Worm (Caenorhabditis elegans) whole organism, L1 larva: Measurements from ENCODE around the gene F23A7.5.

Experiments used
- C04F5.9 ChIP-seq: sonication (generic microtip); optimal IDR thresholded peaks from 2 replicates; lab custom pipeline; 2016; ENCODE audit warnings: missing genetic modification characterization, missing compliant biosample characterization
- C34B4.2 ChIP-seq: sonication (generic microtip); optimal IDR thresholded peaks from 2 replicates; lab custom pipeline; 2017; ENCODE audit warnings: mild to moderate bottlenecking, missing genetic modification characterization, missing compliant biosample characterization
- F16B12.6 ChIP-seq: fragments of 150-350 bp; optimal IDR thresholded peaks from 2 replicates; lab custom pipeline; 2014; ENCODE audit warnings: missing biosample characterization, missing genetic modification characterization
- Y116A8C.19 ChIP-seq: sonication (generic microtip); optimal IDR thresholded peaks from 2 replicates; lab custom pipeline; 2016; ENCODE audit warnings: missing compliant biosample characterization, missing genetic modification characterization, borderline replicate concordance
- aly-2 ChIP-seq: fragments of 150-350 bp; optimal IDR thresholded peaks from 2 replicates; lab custom pipeline; 2014; ENCODE audit warnings: missing biosample characterization, missing genetic modification characterization
- ama-1 ChIP-seq: fragments of 150-350 bp; optimal IDR thresholded peaks from 2 replicates; lab custom pipeline; 2014
- ceh-63 ChIP-seq: fragments of 200-800 bp; sonication (Bioruptor generic); optimal IDR thresholded peaks from 2 replicates; lab custom pipeline; 2018; ENCODE audit warnings: mild to moderate bottlenecking, missing genetic modification characterization, missing compliant biosample characterization
- ceh-8 ChIP-seq: fragments of 200-800 bp; sonication (Bioruptor generic); optimal IDR thresholded peaks from 2 replicates; lab custom pipeline; 2018; ENCODE audit warnings: mild to moderate bottlenecking, missing genetic modification characterization, moderate library complexity, missing compliant biosample characterization
- ceh-82 ChIP-seq, 3 experiments: fragments of 150-350 bp in 1 of 3; sonication (generic microtip) in 2 of 3; optimal IDR thresholded peaks; 2 replicates each; lab custom pipeline; 2014 to 2017; ENCODE audit warnings: missing biosample characterization in 3 of 3, missing genetic modification characterization in 3 of 3
- ceh-88 ChIP-seq: fragments of 200-800 bp; sonication (Bioruptor generic); IDR thresholded peaks from 2 replicates; pipeline ENCODE4 v1.3.6; 2022; ENCODE audit warnings: missing genetic modification characterization, missing compliant biosample characterization
- ceh-90 ChIP-seq: sonication (generic microtip); optimal IDR thresholded peaks from 2 replicates; lab custom pipeline; 2016; ENCODE audit warnings: missing genetic modification characterization, missing compliant biosample characterization
- dsc-1 ChIP-seq: sonication (generic microtip); optimal IDR thresholded peaks from 2 replicates; lab custom pipeline; 2016; ENCODE audit warnings: mild to moderate bottlenecking, missing genetic modification characterization, missing compliant biosample characterization
- efl-1 ChIP-seq, 4 experiments: fragments of 150-350 bp; optimal IDR thresholded peaks in 3 of 4; peaks in 1 of 4; 1 replicate in 1 of 4; 2 replicates in 3 of 4; lab custom pipeline; 2014; ENCODE audit warnings: missing biosample characterization in 2 of 4, missing genetic modification characterization in 2 of 4, missing genetic modification reagents in 2 of 4
- efl-3 ChIP-seq: fragments of 200-800 bp; sonication (Bioruptor generic); optimal IDR thresholded peaks from 2 replicates; lab custom pipeline; 2018; ENCODE audit warnings: mild to moderate bottlenecking, missing genetic modification characterization, missing compliant biosample characterization
- elt-2 ChIP-seq: sonication (generic microtip); optimal IDR thresholded peaks from 2 replicates; lab custom pipeline; 2016; ENCODE audit warnings: missing genetic modification characterization, mild to moderate bottlenecking, inconsistent platforms, missing compliant biosample characterization, missing genetic modification reagents
- elt-3 ChIP-seq, 6 experiments: fragments of 150-350 bp in 1 of 6; sonication (generic microtip); optimal IDR thresholded peaks; 2 replicates each; lab custom pipeline; 2017 to 2018; ENCODE audit warnings: missing biosample characterization in 6 of 6, missing genetic modification characterization in 6 of 6, inconsistent platforms in 1 of 6
- ets-5 ChIP-seq: fragments of 200-800 bp; sonication (Bioruptor generic); IDR thresholded peaks from 2 replicates; pipeline ENCODE4 v1.3.6; 2022; ENCODE audit warnings: missing genetic modification characterization, missing compliant biosample characterization
- fkh-10 ChIP-seq: sonication (generic microtip); optimal IDR thresholded peaks from 2 replicates; lab custom pipeline; 2017; ENCODE audit warnings: missing biosample characterization, missing genetic modification reagents, missing genetic modification characterization
- fkh-4 ChIP-seq: sonication (generic microtip); optimal IDR thresholded peaks from 2 replicates; lab custom pipeline; 2016; ENCODE audit warnings: missing compliant biosample characterization, missing genetic modification characterization, borderline replicate concordance
- fos-1 ChIP-seq: fragments of 150-350 bp; optimal IDR thresholded peaks from 2 replicates; lab custom pipeline; 2014; ENCODE audit warnings: missing biosample characterization, missing genetic modification characterization
- hlh-4 ChIP-seq: sonication (generic microtip); optimal IDR thresholded peaks from 2 replicates; lab custom pipeline; 2016; ENCODE audit warnings: mild to moderate bottlenecking, missing genetic modification characterization, missing compliant biosample characterization
- hpl-2 ChIP-seq: fragments of 150-350 bp; optimal IDR thresholded peaks from 2 replicates; lab custom pipeline; 2014; ENCODE audit warnings: missing biosample characterization, missing genetic modification reagents, missing genetic modification characterization
- jun-1 ChIP-seq: fragments of 150-350 bp; optimal IDR thresholded peaks from 2 replicates; lab custom pipeline; 2014; ENCODE audit warnings: missing biosample characterization, missing genetic modification reagents, missing genetic modification characterization
- lin-14 ChIP-seq: fragments of 200-800 bp; sonication (Bioruptor generic); optimal IDR thresholded peaks from 2 replicates; lab custom pipeline; 2018; ENCODE audit warnings: mild to moderate bottlenecking, missing genetic modification characterization, moderate library complexity, missing compliant biosample characterization
- lin-15B ChIP-seq: fragments of 150-350 bp; sonication (generic microtip); optimal IDR thresholded peaks from 3 replicates; lab custom pipeline; 2014; ENCODE audit warnings: missing biosample characterization, missing genetic modification characterization
- lin-35 ChIP-seq, 2 experiments: fragments of 150-350 bp; optimal IDR thresholded peaks; 2 replicates each; lab custom pipeline; 2014; ENCODE audit warnings: missing biosample characterization in 2 of 2, missing genetic modification characterization in 2 of 2, missing genetic modification reagents in 2 of 2
- lir-3 ChIP-seq: sonication (generic microtip); optimal IDR thresholded peaks from 2 replicates; lab custom pipeline; 2016; ENCODE audit warnings: mild to moderate bottlenecking, missing genetic modification characterization, moderate library complexity, missing compliant biosample characterization; ENCODE audit not compliant: poor library complexity
- lsy-2 ChIP-seq, 2 experiments: fragments of 150-350 bp; optimal IDR thresholded peaks; 2 replicates each; lab custom pipeline; 2014; ENCODE audit warnings: missing biosample characterization in 2 of 2, missing genetic modification characterization in 2 of 2
- mab-9 ChIP-seq: fragments of 200-800 bp; sonication (Bioruptor generic); IDR thresholded peaks from 2 replicates; pipeline ENCODE4 v1.3.6; 2022; ENCODE audit warnings: missing genetic modification reagents, missing genetic modification characterization, missing compliant biosample characterization
- mef-2 ChIP-seq: fragments of 150-350 bp; optimal IDR thresholded peaks from 2 replicates; lab custom pipeline; 2014; ENCODE audit warnings: missing biosample characterization, missing genetic modification characterization
- mep-1 ChIP-seq: fragments of 150-350 bp; optimal IDR thresholded peaks from 2 replicates; lab custom pipeline; 2014; ENCODE audit warnings: missing biosample characterization, missing genetic modification characterization
- nhr-11 ChIP-seq: fragments of 150-350 bp; optimal IDR thresholded peaks from 2 replicates; lab custom pipeline; 2014; ENCODE audit warnings: missing biosample characterization, missing genetic modification characterization
- nhr-20 ChIP-seq: sonication (generic microtip); optimal IDR thresholded peaks from 2 replicates; lab custom pipeline; 2016; ENCODE audit warnings: mild to moderate bottlenecking, missing genetic modification characterization, missing compliant biosample characterization
- nhr-237 ChIP-seq: fragments of 150-350 bp; optimal IDR thresholded peaks from 2 replicates; lab custom pipeline; 2014; ENCODE audit warnings: missing biosample characterization, missing genetic modification characterization
- nhr-71 ChIP-seq: sonication (generic microtip); optimal IDR thresholded peaks from 2 replicates; lab custom pipeline; 2016; ENCODE audit warnings: mild to moderate bottlenecking, missing genetic modification characterization, moderate library complexity, missing compliant biosample characterization
- nhr-76 ChIP-seq: sonication (generic microtip); optimal IDR thresholded peaks from 2 replicates; lab custom pipeline; 2017; ENCODE audit warnings: missing biosample characterization, missing genetic modification characterization
- nhr-77 ChIP-seq: fragments of 150-350 bp; optimal IDR thresholded peaks from 2 replicates; lab custom pipeline; 2014; ENCODE audit warnings: missing biosample characterization, missing genetic modification characterization
- nhr-85 ChIP-seq: sonication (generic microtip); peaks from one replicate; lab custom pipeline; 2016; ENCODE audit warnings: missing genetic modification characterization, inconsistent platforms, missing compliant biosample characterization
- nhr-90 ChIP-seq: sonication (generic microtip); optimal IDR thresholded peaks from 2 replicates; lab custom pipeline; 2016; ENCODE audit warnings: mild to moderate bottlenecking, missing genetic modification characterization, missing compliant biosample characterization; ENCODE audit not compliant: poor library complexity
- pag-3 ChIP-seq: sonication (generic microtip); optimal IDR thresholded peaks from 2 replicates; lab custom pipeline; 2017; ENCODE audit warnings: missing genetic modification characterization, mild to moderate bottlenecking, missing compliant biosample characterization, antibody characterized with exemption, borderline replicate concordance; ENCODE audit not compliant: insufficient read depth
- pax-3 ChIP-seq: fragments of 200-800 bp; sonication (Bioruptor generic); optimal IDR thresholded peaks from 2 replicates; lab custom pipeline; 2018; ENCODE audit warnings: mild to moderate bottlenecking, missing genetic modification characterization, moderate library complexity, missing compliant biosample characterization
- pqm-1 ChIP-seq: sonication (generic microtip); optimal IDR thresholded peaks from 3 replicates; lab custom pipeline; 2017; ENCODE audit warnings: missing biosample characterization, missing genetic modification characterization
- skn-1 ChIP-seq: fragments of 150-350 bp; optimal IDR thresholded peaks from 2 replicates; lab custom pipeline; 2014; ENCODE audit warnings: missing biosample characterization, missing genetic modification characterization
- sup-37 ChIP-seq: fragments of 200-800 bp; sonication (Bioruptor generic); optimal IDR thresholded peaks from 2 replicates; lab custom pipeline; 2018; ENCODE audit warnings: mild to moderate bottlenecking, missing genetic modification characterization, missing compliant biosample characterization
- tbx-2 ChIP-seq: sonication (generic microtip); optimal IDR thresholded peaks from 2 replicates; lab custom pipeline; 2016; ENCODE audit warnings: missing genetic modification characterization, missing compliant biosample characterization
- tlp-1 ChIP-seq: fragments of 150-350 bp; optimal IDR thresholded peaks from 2 replicates; lab custom pipeline; 2014; ENCODE audit warnings: missing biosample characterization, missing genetic modification characterization
- unc-130 ChIP-seq: fragments of 150-350 bp; optimal IDR thresholded peaks from 2 replicates; lab custom pipeline; 2017; ENCODE audit warnings: missing biosample characterization, missing genetic modification characterization, inconsistent platforms
- unc-86 ChIP-seq: sonication (generic microtip); optimal IDR thresholded peaks from 2 replicates; lab custom pipeline; 2016; ENCODE audit warnings: missing genetic modification characterization, missing compliant biosample characterization
- unc-98 ChIP-seq: fragments of 200-800 bp; sonication (Bioruptor generic); IDR thresholded peaks from 2 replicates; pipeline ENCODE4 v1.3.6; 2022; ENCODE audit warnings: missing genetic modification characterization, missing compliant biosample characterization
- zag-1 ChIP-seq: fragments of 150-350 bp; optimal IDR thresholded peaks from 2 replicates; lab custom pipeline; 2014; ENCODE audit warnings: missing biosample characterization, missing genetic modification characterization
- zip-4 ChIP-seq: fragments of 200-800 bp; sonication (Bioruptor generic); optimal IDR thresholded peaks from 2 replicates; lab custom pipeline; 2018; ENCODE audit warnings: mild to moderate bottlenecking, missing genetic modification characterization, moderate library complexity, missing compliant biosample characterization
- ztf-11 ChIP-seq, 2 experiments: sonication (generic microtip); optimal IDR thresholded peaks; 2 replicates each; lab custom pipeline; 2016 to 2017; ENCODE audit warnings: missing genetic modification characterization in 2 of 2, missing biosample characterization in 1 of 2, missing compliant biosample characterization in 1 of 2
- ztf-4 ChIP-seq: fragments of 150-350 bp; optimal IDR thresholded peaks from 2 replicates; lab custom pipeline; 2014; ENCODE audit warnings: missing biosample characterization, missing genetic modification characterization

Gene F23A7.5

DNA sequence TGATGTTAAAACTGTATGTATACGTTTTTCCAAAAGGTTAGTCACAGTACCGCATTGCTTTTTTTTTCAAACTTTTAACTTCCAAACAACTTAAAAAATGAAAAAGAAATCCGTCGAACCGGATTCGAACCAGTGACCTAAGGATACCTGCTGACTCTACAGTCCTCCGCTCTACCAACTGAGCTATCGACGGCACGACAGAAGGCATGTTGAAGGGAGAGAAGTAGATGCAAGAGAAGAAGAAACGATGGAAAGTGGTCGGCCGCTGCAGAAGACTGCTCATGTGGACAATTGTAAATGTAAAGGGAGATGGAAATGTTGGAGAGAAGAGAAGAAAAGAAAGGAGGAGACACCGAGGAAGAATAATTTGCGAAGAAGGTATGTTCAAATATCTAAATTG, 19.1 kb upstream of the F23A7.5 start:
- TF ChIP-seq lir-3 (tag; lab: Kevin White, UChicago) (peak; percentile 67), C04F5.9 (tag; lab: Kevin White, UChicago) (peak; percentile 49), F16B12.6 (tag; lab: Kevin White, UChicago) (no peak), tbx-2 (tag; lab: Kevin White, UChicago) (peak; percentile 76), nhr-20 (tag; lab: Kevin White, UChicago) (peak; percentile 83), C34B4.2 (tag; lab: Kevin White, UChicago) (no peak), nhr-237 (tag; lab: Kevin White, UChicago) (peak; percentile 2), ztf-4 (tag; lab: Kevin White, UChicago) (peak; percentile 80), zag-1 (tag; lab: Kevin White, UChicago) (no peak), efl-3 (GFP tag; lab: Kevin White, UChicago) (peak; percentile 55), zip-4 (GFP tag; lab: Kevin White, UChicago) (peak; percentile 70), hlh-4 (tag; lab: Kevin White, UChicago) (no peak), lin-35 (GFP tag; optimal IDR thresholded peaks at IDR 0.05; lab: Kevin White, UChicago) (peak; percentile 22 to 74), nhr-85 (tag; lab: Kevin White, UChicago) (peak; percentile 85), fkh-4 (tag; lab: Kevin White, UChicago) (peak; percentile 13), ceh-63 (GFP tag; lab: Kevin White, UChicago) (no peak), nhr-90 (tag; lab: Kevin White, UChicago) (peak; percentile 86), lin-14 (GFP tag; lab: Kevin White, UChicago) (peak; percentile 82), mef-2 (tag; lab: Kevin White, UChicago) (no peak), skn-1 (tag; lab: Kevin White, UChicago) (peak; percentile 78), sup-37 (GFP tag; lab: Kevin White, UChicago) (peak; percentile 40), ceh-8 (GFP tag; lab: Kevin White, UChicago) (peak; percentile 93), ceh-90 (tag; lab: Kevin White, UChicago) (no peak), ama-1 (lab: Kevin White, UChicago) (no peak), unc-130 (tag; lab: Kevin White, UChicago) (no peak), efl-1 (optimal IDR thresholded peaks at IDR 0.05; lab: Kevin White, UChicago) (peak; percentile 44 to 51), efl-1 (GFP tag; optimal IDR thresholded peaks at IDR 0.05 in 1 of 2; lab: Kevin White, UChicago) (peak in 1 of 2 experiments; percentile 94), mab-9 (GFP tag; lab: Robert Waterston, UW) (peak; percentile 75), pax-3 (tag; lab: Kevin White, UChicago) (peak; percentile 78), pag-3 (no peak), elt-3 (tag; optimal IDR thresholded peaks at IDR 0.05; lab: Kevin White, UChicago) (peak in 2 of 6 experiments; percentile 31 to 72), pqm-1 (no peak), unc-98 (GFP tag; lab: Robert Waterston, UW) (no peak), dsc-1 (peak; percentile 95), nhr-11 (no peak), mep-1 (tag; lab: Kevin White, UChicago) (peak; percentile 93), nhr-76 (no peak), tlp-1 (tag; lab: Kevin White, UChicago) (no peak), nhr-71 (tag; lab: Kevin White, UChicago) (peak; percentile 85), Y116A8C.19 (no peak), lsy-2 (tag; optimal IDR thresholded peaks at IDR 0.05; lab: Kevin White, UChicago) (peak; percentile 63 to 73), ets-5 (GFP tag; lab: Robert Waterston, UW) (no peak), jun-1 (peak; percentile 86), elt-2 (tag; lab: Kevin White, UChicago) (peak; percentile 54), lin-15B (tag; lab: Kevin White, UChicago) (no peak), fos-1 (tag; lab: Kevin White, UChicago) (peak; percentile 71), unc-86 (tag; lab: Kevin White, UChicago) (peak; percentile 73), aly-2 (tag; lab: Kevin White, UChicago) (no peak), fkh-10 (GFP tag; lab: Kevin White, UChicago) (peak; percentile 83), hpl-2 (GFP tag; lab: Kevin White, UChicago) (peak; percentile 50), ztf-11 (tag; optimal IDR thresholded peaks at IDR 0.05; lab: Kevin White, UChicago) (peak in 1 of 2 experiments; percentile 54), nhr-77 (tag; lab: Kevin White, UChicago) (peak; percentile 81), ceh-82 (tag; optimal IDR thresholded peaks at IDR 0.05; lab: Kevin White, UChicago) (peak; percentile 76 to 87 (median 87)), ceh-88 (GFP tag; lab: Robert Waterston, UW) (peak; percentile 75)
